Fruit fly (Drosophila melanogaster) whole organism, wandering third instar larva: Measurements from ENCODE around the gene CG13721.

ENCODE experiments used
- Abd-B ChIP-seq: fragments of >200 bp; optimal IDR thresholded peaks from 2 replicates; lab custom pipeline; 2017; ENCODE audit warnings: missing biosample characterization, missing genetic modification characterization
- HLH106 ChIP-seq: fragments of 200-800 bp; optimal IDR thresholded peaks from 3 replicates; lab custom pipeline; 2019; ENCODE audit warnings: missing biosample characterization, mild to moderate bottlenecking, missing genetic modification characterization, moderate library complexity
- Hr83 ChIP-seq: fragments of 200-300 bp; sonication (Bioruptor generic); optimal IDR thresholded peaks from 2 replicates; lab custom pipeline; 2016; ENCODE audit warnings: missing biosample characterization, mild to moderate bottlenecking, missing genetic modification characterization, moderate library complexity; ENCODE audit not compliant: poor library complexity, severe bottlenecking
- Myc ChIP-seq: fragments of >200 bp; optimal IDR thresholded peaks from 2 replicates; lab custom pipeline; 2017
- OdsH ChIP-seq: fragments of 200-800 bp; sonication (Bioruptor generic); optimal IDR thresholded peaks from 2 replicates; lab custom pipeline; 2016; ENCODE audit warnings: missing biosample characterization, mild to moderate bottlenecking, missing genetic modification characterization
- Rel ChIP-seq, 2 experiments: fragments of 200-800 bp; sonication (Bioruptor generic) in 1 of 2; optimal IDR thresholded peaks; 2 replicates in 1 of 2; 3 replicates in 1 of 2; lab custom pipeline; 2016 to 2019; ENCODE audit warnings: mild to moderate bottlenecking in 2 of 2, missing biosample characterization in 2 of 2, missing genetic modification characterization in 2 of 2, moderate library complexity in 1 of 2
- dsf ChIP-seq: sonication (Bioruptor generic); optimal IDR thresholded peaks from 2 replicates; lab custom pipeline; 2016; ENCODE audit warnings: missing biosample characterization, missing genetic modification characterization, borderline replicate concordance
- h ChIP-seq: fragments of 200-800 bp; sonication (Bioruptor generic); optimal IDR thresholded peaks from 3 replicates; lab custom pipeline; 2016; ENCODE audit warnings: missing biosample characterization, mild to moderate bottlenecking, missing genetic modification characterization
- usp ChIP-seq: fragments of >200 bp; optimal IDR thresholded peaks from 2 replicates; lab custom pipeline; 2017; ENCODE audit warnings: missing biosample characterization, missing genetic modification characterization

DNA sequence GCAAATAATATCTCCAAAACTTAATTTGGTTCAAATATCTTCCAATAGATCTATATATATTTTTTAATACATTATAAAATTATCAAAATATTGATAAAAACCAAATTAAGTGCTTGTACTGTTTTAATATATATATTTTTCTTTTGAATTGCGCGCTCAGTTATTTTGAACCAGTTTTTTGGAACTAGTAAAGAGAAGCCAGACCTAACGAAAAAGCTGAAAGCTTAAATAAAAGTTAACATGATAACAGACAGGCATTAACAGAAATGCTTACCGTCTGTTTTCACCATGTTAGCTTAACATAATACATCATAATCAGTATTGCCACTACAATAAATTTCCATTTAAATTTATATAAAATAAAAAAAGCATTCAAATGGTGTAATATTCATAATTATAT, 12.7 kb upstream of the CG13721 start:
- TF ChIP-seq HLH106: no peak
- TF ChIP-seq OdsH (GFP tag; lab: Kevin White, UChicago): no peak
- no peak for TF ChIP-seq h (GFP tag; lab: Kevin White, UChicago)
- no peak for TF ChIP-seq Myc (lab: Kevin White, UChicago)
- TF ChIP-seq usp (GFP tag; lab: Kevin White, UChicago): no peak
- no peak for TF ChIP-seq Rel (GFP tag; optimal IDR thresholded peaks at IDR 0.05; lab: Kevin White, UChicago)
- TF ChIP-seq Rel (tag; optimal IDR thresholded peaks at IDR 0.05; lab: Kevin White, UChicago): no peak
- TF ChIP-seq Hr83 (GFP tag; lab: Kevin White, UChicago): no peak
- TF ChIP-seq dsf (GFP tag; lab: Kevin White, UChicago): no peak
- TF ChIP-seq Abd-B: no peak
